Worm (Caenorhabditis elegans) whole organism, L2 larva: ENCODE measurements around the gene T10B9.9.
A peak's percentile ranks its signal among the peaks of the same experiment; 100 is the strongest.

Experiments
- C34F6.9 ChIP-seq: fragments of 150-350 bp; optimal IDR thresholded peaks from 2 replicates; lab custom pipeline; 2014; ENCODE audit warnings: missing biosample characterization, missing genetic modification characterization
- Y55F3AM.14 ChIP-seq: fragments of 200-800 bp; sonication (Bioruptor generic); optimal IDR thresholded peaks from 2 replicates; lab custom pipeline; 2018; ENCODE audit warnings: mild to moderate bottlenecking, missing genetic modification characterization, missing compliant biosample characterization
- ZK546.5 ChIP-seq: sonication (generic microtip); optimal IDR thresholded peaks from 2 replicates; lab custom pipeline; 2017; ENCODE audit warnings: missing biosample characterization, missing genetic modification characterization
- alr-1 ChIP-seq: fragments of 150-350 bp; optimal IDR thresholded peaks from 2 replicates; lab custom pipeline; 2014; ENCODE audit warnings: missing biosample characterization, missing genetic modification characterization
- aly-2 ChIP-seq: fragments of 150-350 bp; optimal IDR thresholded peaks from 2 replicates; lab custom pipeline; 2014; ENCODE audit warnings: missing biosample characterization, missing genetic modification characterization
- ama-1 ChIP-seq: fragments of 150-350 bp; optimal IDR thresholded peaks from 2 replicates; lab custom pipeline; 2018; ENCODE audit warnings: inconsistent platforms
- blmp-1 ChIP-seq: sonication (generic microtip); optimal IDR thresholded peaks from 2 replicates; lab custom pipeline; 2017; ENCODE audit warnings: missing genetic modification characterization, mild to moderate bottlenecking, missing compliant biosample characterization, antibody characterized with exemption, moderate library complexity; ENCODE audit not compliant: insufficient read depth
- ceh-16 ChIP-seq: fragments of 150-350 bp; optimal IDR thresholded peaks from 2 replicates; lab custom pipeline; 2014; ENCODE audit warnings: missing biosample characterization, missing genetic modification characterization
- ceh-82 ChIP-seq: fragments of 150-350 bp; optimal IDR thresholded peaks from 2 replicates; lab custom pipeline; 2014; ENCODE audit warnings: missing biosample characterization, missing genetic modification characterization
- crh-2 ChIP-seq: sonication (generic microtip); optimal IDR thresholded peaks from 2 replicates; lab custom pipeline; 2017; ENCODE audit warnings: missing biosample characterization, missing genetic modification characterization
- dmd-4 ChIP-seq: sonication (generic microtip); optimal IDR thresholded peaks from 2 replicates; lab custom pipeline; 2017; ENCODE audit warnings: missing biosample characterization, missing genetic modification characterization
- elt-1 ChIP-seq: fragments of 150-350 bp; optimal IDR thresholded peaks from 2 replicates; lab custom pipeline; 2014; ENCODE audit warnings: missing biosample characterization, missing genetic modification characterization
- elt-3 ChIP-seq: sonication (generic microtip); optimal IDR thresholded peaks from 2 replicates; lab custom pipeline; 2017; ENCODE audit warnings: missing biosample characterization, missing genetic modification characterization
- fos-1 ChIP-seq: fragments of 150-350 bp; optimal IDR thresholded peaks from 2 replicates; lab custom pipeline; 2014; ENCODE audit warnings: missing biosample characterization, missing genetic modification characterization
- gmeb-1 ChIP-seq: fragments of 150-350 bp; optimal IDR thresholded peaks from 2 replicates; lab custom pipeline; 2014; ENCODE audit warnings: missing biosample characterization, missing genetic modification characterization
- lin-11 ChIP-seq: fragments of 150-350 bp; sonication (generic microtip); optimal IDR thresholded peaks from 2 replicates; lab custom pipeline; 2014; ENCODE audit warnings: missing biosample characterization, missing genetic modification characterization, inconsistent platforms, mixed read lengths
- lin-13 ChIP-seq: fragments of 150-350 bp; optimal IDR thresholded peaks from 2 replicates; lab custom pipeline; 2014; ENCODE audit warnings: missing biosample characterization, missing genetic modification reagents, missing genetic modification characterization
- lin-39 ChIP-seq: fragments of 150-350 bp; optimal IDR thresholded peaks from 2 replicates; lab custom pipeline; 2014; ENCODE audit warnings: missing biosample characterization, missing genetic modification reagents, missing genetic modification characterization
- mab-5 ChIP-seq: fragments of 150-350 bp; optimal IDR thresholded peaks from 2 replicates; lab custom pipeline; 2014; ENCODE audit warnings: missing biosample characterization, missing genetic modification characterization
- mdl-1 ChIP-seq, 2 experiments: fragments of 150-350 bp in 1 of 2; sonication (generic microtip) in 1 of 2; optimal IDR thresholded peaks; 2 replicates each; lab custom pipeline; 2017; ENCODE audit warnings: missing biosample characterization in 2 of 2, missing genetic modification characterization in 2 of 2
- nhr-10 ChIP-seq: sonication (generic microtip); optimal IDR thresholded peaks from 2 replicates; lab custom pipeline; 2017; ENCODE audit warnings: missing biosample characterization, missing genetic modification characterization
- nhr-11 ChIP-seq: fragments of 150-350 bp; optimal IDR thresholded peaks from 2 replicates; lab custom pipeline; 2014; ENCODE audit warnings: missing biosample characterization, missing genetic modification characterization
- nhr-12 ChIP-seq: fragments of 150-350 bp; optimal IDR thresholded peaks from 2 replicates; lab custom pipeline; 2014; ENCODE audit warnings: missing biosample characterization, missing genetic modification characterization
- nhr-129 ChIP-seq: fragments of 150-350 bp; optimal IDR thresholded peaks from 2 replicates; lab custom pipeline; 2014; ENCODE audit warnings: missing biosample characterization, missing genetic modification characterization
- nhr-23 ChIP-seq: fragments of 150-350 bp; optimal IDR thresholded peaks from 2 replicates; lab custom pipeline; 2014; ENCODE audit warnings: missing biosample characterization, missing genetic modification reagents, missing genetic modification characterization
- nhr-237 ChIP-seq: fragments of 150-350 bp; optimal IDR thresholded peaks from 2 replicates; lab custom pipeline; 2014; ENCODE audit warnings: missing biosample characterization, missing genetic modification characterization
- nhr-25 ChIP-seq: fragments of 150-350 bp; sonication (generic microtip); optimal IDR thresholded peaks from 3 replicates; lab custom pipeline; 2014; ENCODE audit warnings: missing biosample characterization, missing genetic modification characterization
- nhr-77 ChIP-seq: fragments of 150-350 bp; optimal IDR thresholded peaks from 2 replicates; lab custom pipeline; 2014; ENCODE audit warnings: missing biosample characterization, missing genetic modification characterization
- peb-1 ChIP-seq: fragments of 150-350 bp; optimal IDR thresholded peaks from 2 replicates; lab custom pipeline; 2014; ENCODE audit warnings: missing biosample characterization, missing genetic modification characterization
- sem-4 ChIP-seq: fragments of 150-350 bp; optimal IDR thresholded peaks from 2 replicates; lab custom pipeline; 2014; ENCODE audit warnings: missing biosample characterization, missing genetic modification reagents, missing genetic modification characterization
- skn-1 ChIP-seq: sonication (generic microtip); optimal IDR thresholded peaks from 2 replicates; lab custom pipeline; 2017; ENCODE audit warnings: missing biosample characterization, missing genetic modification characterization
- sma-3 ChIP-seq: sonication (generic microtip); optimal IDR thresholded peaks from 2 replicates; lab custom pipeline; 2016; ENCODE audit warnings: missing genetic modification reagents, missing genetic modification characterization, missing compliant biosample characterization
- sma-9 ChIP-seq, 2 experiments: fragments of 150-350 bp in 1 of 2; sonication (generic microtip) in 1 of 2; optimal IDR thresholded peaks; 2 replicates each; lab custom pipeline; 2014 to 2016; ENCODE audit warnings: missing genetic modification characterization in 2 of 2, mild to moderate bottlenecking in 1 of 2, missing biosample characterization in 1 of 2, missing compliant biosample characterization in 1 of 2, missing genetic modification reagents in 1 of 2, moderate library complexity in 1 of 2
- snpc-4 ChIP-seq: fragments of 150-350 bp; optimal IDR thresholded peaks from 2 replicates; lab custom pipeline; 2014; ENCODE audit warnings: missing biosample characterization, missing genetic modification characterization
- unc-39 ChIP-seq: fragments of 150-350 bp; optimal IDR thresholded peaks from 2 replicates; lab custom pipeline; 2014; ENCODE audit warnings: missing biosample characterization, missing genetic modification characterization
- unc-55 ChIP-seq: fragments of 150-350 bp; sonication (generic microtip); optimal IDR thresholded peaks from 3 replicates; lab custom pipeline; 2014; ENCODE audit warnings: missing biosample characterization, missing genetic modification reagents, missing genetic modification characterization
- unc-62 ChIP-seq: fragments of 150-350 bp; optimal IDR thresholded peaks from 2 replicates; lab custom pipeline; 2014; ENCODE audit warnings: missing biosample characterization, missing genetic modification reagents, missing genetic modification characterization
- zag-1 ChIP-seq: fragments of 150-350 bp; optimal IDR thresholded peaks from 2 replicates; lab custom pipeline; 2014; ENCODE audit warnings: missing biosample characterization, missing genetic modification characterization
- ztf-1 ChIP-seq: fragments of 200-800 bp; sonication (Bioruptor generic); conservative IDR thresholded peaks from 2 replicates; pipeline ENCODE4 v1.3.6; 2022; ENCODE audit warnings: missing genetic modification characterization, missing compliant biosample characterization
- ztf-11 ChIP-seq: sonication (generic microtip); optimal IDR thresholded peaks from 2 replicates; lab custom pipeline; 2017; ENCODE audit warnings: missing biosample characterization, missing genetic modification characterization

Gene T10B9.9

DNA sequence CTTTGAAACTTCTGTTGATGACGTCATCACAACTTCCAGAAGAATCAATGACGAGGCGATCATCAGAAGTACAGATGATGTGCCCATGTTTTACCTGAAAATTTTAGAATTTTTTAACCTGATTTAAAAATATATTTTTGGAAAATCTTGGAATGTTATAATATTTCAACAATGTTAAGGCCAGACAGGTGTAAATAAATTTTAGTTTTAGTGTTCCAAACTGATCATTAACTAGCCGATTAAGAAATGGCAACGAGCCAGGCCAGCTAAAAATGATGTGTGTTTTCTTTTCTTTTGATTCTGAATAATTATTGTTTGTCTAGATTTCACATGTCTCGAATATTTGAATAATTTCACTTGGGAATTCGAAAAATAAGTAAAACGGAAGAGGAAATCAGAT is at the start of gene T10B9.9:
TSS of gene T10B9.9 (minus strand) at position 101 of the 400 bp plus-strand sequence.
- TF ChIP-seq dmd-4 (tag; lab: Kevin White, UChicago) (no peak), nhr-237 (no peak), alr-1 (tag; lab: Kevin White, UChicago) (no peak), sem-4 (tag; lab: Kevin White, UChicago) (no peak), lin-39 (no peak), gmeb-1 (no peak), nhr-11 (no peak), lin-11 (no peak), unc-62 (GFP tag; lab: Kevin White, UChicago) (no peak), blmp-1 (tag; lab: Kevin White, UChicago) (no peak), mab-5 (tag; lab: Kevin White, UChicago) (no peak), ztf-1 (GFP tag; lab: Robert Waterston, UW) (no peak), Y55F3AM.14 (GFP tag; lab: Kevin White, UChicago) (no peak)

- TF ChIP-seq ceh-16 (no peak), zag-1 (tag; lab: Kevin White, UChicago) (no peak), sma-9 (GFP tag; optimal IDR thresholded peaks at IDR 0.05; lab: Kevin White, UChicago) (peak; percentile 90), sma-9 (tag; optimal IDR thresholded peaks at IDR 0.05; lab: Kevin White, UChicago) (no peak), nhr-129 (tag; lab: Kevin White, UChicago) (peak; percentile 39), blmp-1 (tag; lab: Kevin White, UChicago) (no peak), ZK546.5 (tag; lab: Kevin White, UChicago) (no peak), crh-2 (peak; percentile 39), fos-1 (peak; percentile 94)
Measured at ce11 chrII:9807519-9807972, 31.9 kb upstream of the T10B9.9 start, which contains the start of gene cyp-13A8. Gene cyp-13A8, minus strand, starts transcription at chrII:9807569.

DNA sequence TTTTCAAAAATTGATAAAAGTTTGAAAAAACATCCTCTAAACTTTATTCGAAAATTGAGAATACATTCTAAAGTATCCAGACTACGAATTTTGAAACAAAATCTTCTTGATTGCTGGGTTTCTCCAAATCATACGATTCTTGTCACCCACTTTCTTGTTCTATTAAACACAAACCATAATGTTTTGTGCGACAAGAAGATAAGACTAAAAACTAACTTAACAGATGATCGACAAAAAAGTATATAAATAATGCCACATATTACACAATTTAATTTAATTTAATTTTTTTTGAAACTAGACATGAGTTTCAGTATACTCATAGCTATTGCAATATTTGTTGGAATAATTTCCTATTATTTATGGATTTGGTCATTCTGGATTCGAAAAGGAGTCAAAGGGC is 27.6 kb upstream of the T10B9.9 start, which contains the start of gene cyp-13A7:
TSS of gene cyp-13A7 (plus strand) at position 301 of the 400 bp plus-strand sequence.
- TF ChIP-seq snpc-4 (tag; lab: Kevin White, UChicago) (no peak), peb-1 (tag; lab: Kevin White, UChicago) (no peak), crh-2 (no peak), sem-4 (tag; lab: Kevin White, UChicago) (no peak), mdl-1 (tag; optimal IDR thresholded peaks at IDR 0.05; lab: Kevin White, UChicago) (no peak), C34F6.9 (no peak), lin-39 (no peak), blmp-1 (tag; lab: Kevin White, UChicago) (no peak), ceh-82 (tag; lab: Kevin White, UChicago) (no peak), nhr-25 (tag; lab: Kevin White, UChicago) (no peak), mab-5 (tag; lab: Kevin White, UChicago) (no peak), ama-1 (no peak), fos-1 (no peak), dmd-4 (tag; lab: Kevin White, UChicago) (no peak), gmeb-1 (no peak), ztf-11 (tag; lab: Kevin White, UChicago) (no peak), nhr-12 (tag; lab: Kevin White, UChicago) (no peak), nhr-10 (no peak), lin-11 (no peak)

DNA sequence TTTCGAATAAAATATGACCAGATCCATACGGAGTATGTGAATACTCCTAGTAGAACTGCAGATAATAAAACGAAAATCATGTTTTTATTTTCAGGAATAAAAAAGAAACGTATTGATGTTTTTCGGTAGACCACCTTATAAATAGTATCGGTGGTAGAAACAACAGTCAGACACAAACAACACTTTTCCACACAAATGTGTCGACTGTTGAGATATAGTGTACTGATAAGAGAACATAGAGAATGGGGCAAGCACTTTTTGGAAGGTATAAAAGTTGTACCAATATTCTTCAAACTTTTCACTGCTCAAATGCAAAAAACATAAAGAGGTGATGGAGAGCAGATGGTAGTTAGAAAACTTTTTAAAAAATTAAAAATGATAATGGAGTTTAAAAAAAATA is 27.0 kb upstream of the T10B9.9 start, which contains the start of gene cyp-13A6:
TSS of gene cyp-13A6 (minus strand) at position 180 of the 400 bp plus-strand sequence.
- TF ChIP-seq mdl-1 (tag; optimal IDR thresholded peaks at IDR 0.05; lab: Kevin White, UChicago) (no peak), fos-1 (peak; percentile 62)
- TF ChIP-seq, all 48 proteins: peak for 1

DNA sequence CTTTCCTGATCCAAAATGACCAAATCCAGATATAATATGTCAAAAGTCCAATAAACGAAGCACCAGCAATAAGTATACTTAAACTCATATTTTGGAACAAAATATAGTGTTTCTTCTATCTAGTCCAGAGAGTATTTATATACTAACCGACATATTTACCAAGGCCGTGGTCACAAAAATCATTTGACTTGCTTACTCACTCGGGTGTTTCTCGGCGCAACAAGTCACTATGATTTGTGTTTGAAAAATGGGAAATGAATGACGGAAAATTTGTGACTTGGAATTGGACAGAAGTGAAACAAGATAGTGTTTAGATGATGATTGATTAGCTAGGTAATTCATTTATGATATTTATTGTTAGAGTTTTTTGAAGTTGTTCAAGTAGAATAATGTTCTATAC is 24.6 kb upstream of the T10B9.9 start, which contains the start of gene cyp-13A5:
TSS of gene cyp-13A5 (minus strand) at position 112 of the 400 bp plus-strand sequence.
- TF ChIP-seq C34F6.9: no peak
- no peak for TF ChIP-seq ZK546.5 (tag; lab: Kevin White, UChicago)
- peak; percentile 53 for TF ChIP-seq nhr-129 (tag; lab: Kevin White, UChicago)
- no peak for TF ChIP-seq nhr-10
- TF ChIP-seq mdl-1 (tag; optimal IDR thresholded peaks at IDR 0.05; lab: Kevin White, UChicago): no peak
- no peak for TF ChIP-seq ceh-82 (tag; lab: Kevin White, UChicago)
- TF ChIP-seq fos-1: peak; percentile 92
- peak; percentile 68 for TF ChIP-seq sma-3 (GFP tag; lab: Kevin White, UChicago)
- TF ChIP-seq unc-39 (tag; lab: Kevin White, UChicago): no peak
- no peak for TF ChIP-seq sem-4 (tag; lab: Kevin White, UChicago)
- TF ChIP-seq nhr-25 (tag; lab: Kevin White, UChicago): no peak
- no peak for TF ChIP-seq elt-1 (tag; lab: Kevin White, UChicago)
- TF ChIP-seq lin-13: no peak
- no peak for TF ChIP-seq ztf-1 (GFP tag; lab: Robert Waterston, UW)
- no peak for TF ChIP-seq ama-1
- no peak for TF ChIP-seq Y55F3AM.14 (GFP tag; lab: Kevin White, UChicago)
- no peak for TF ChIP-seq skn-1 (tag; lab: Kevin White, UChicago)
- no peak for TF ChIP-seq aly-2 (tag; lab: Kevin White, UChicago)
- no peak for TF ChIP-seq nhr-23 (tag; lab: Kevin White, UChicago)
- TF ChIP-seq ztf-11 (tag; lab: Kevin White, UChicago): no peak
- no peak for TF ChIP-seq blmp-1 (tag; lab: Kevin White, UChicago)
- no peak for TF ChIP-seq crh-2
- no peak for TF ChIP-seq nhr-77 (tag; lab: Kevin White, UChicago)
- TF ChIP-seq snpc-4 (tag; lab: Kevin White, UChicago): no peak
- TF ChIP-seq sma-9 (GFP tag; optimal IDR thresholded peaks at IDR 0.05; lab: Kevin White, UChicago): peak; percentile 68
- no peak for TF ChIP-seq sma-9 (tag; optimal IDR thresholded peaks at IDR 0.05; lab: Kevin White, UChicago)
- no peak for TF ChIP-seq ceh-16
- TF ChIP-seq unc-55 (GFP tag; lab: Kevin White, UChicago): no peak
- TF ChIP-seq mab-5 (tag; lab: Kevin White, UChicago): no peak
- no peak for TF ChIP-seq peb-1 (tag; lab: Kevin White, UChicago)
- TF ChIP-seq nhr-11: no peak
- TF ChIP-seq elt-3 (tag; lab: Kevin White, UChicago): no peak
- TF ChIP-seq, all 48 proteins: peak for 4
